Fruit fly (Drosophila melanogaster) whole organism, adult: ENCODE results near the gene RpS14b.

Experiments
- CG11617 ChIP-seq: fragments of 200-800 bp; sonication (Bioruptor generic); optimal IDR thresholded peaks from 2 replicates; lab custom pipeline; 2017; ENCODE audit warnings: mild to moderate bottlenecking, missing biosample characterization, missing genetic modification reagents, missing genetic modification characterization
- CG12768 ChIP-seq: fragments of 200-800 bp; sonication (Bioruptor generic); optimal IDR thresholded peaks from 2 replicates; lab custom pipeline; 2017; ENCODE audit warnings: missing biosample characterization, missing genetic modification characterization, mild to moderate bottlenecking, moderate library complexity, missing genetic modification reagents
- CG33017 ChIP-seq: fragments of 200-800 bp; sonication (Bioruptor generic); optimal IDR thresholded peaks from 2 replicates; lab custom pipeline; 2018; ENCODE audit warnings: missing biosample characterization, mild to moderate bottlenecking, missing genetic modification characterization, moderate library complexity
- CG5204 ChIP-seq: fragments of 200-800 bp; sonication (Bioruptor generic); optimal IDR thresholded peaks from 2 replicates; lab custom pipeline; 2016; ENCODE audit warnings: missing biosample characterization, missing genetic modification characterization
- CG7045 ChIP-seq: fragments of 200-800 bp; sonication (Bioruptor generic); optimal IDR thresholded peaks from 2 replicates; lab custom pipeline; 2017; ENCODE audit warnings: missing biosample characterization, mild to moderate bottlenecking, missing genetic modification characterization
- CG7101 ChIP-seq: fragments of 200-800 bp; sonication (Bioruptor generic); optimal IDR thresholded peaks from 2 replicates; lab custom pipeline; 2018; ENCODE audit warnings: missing biosample characterization, mild to moderate bottlenecking, missing genetic modification characterization, moderate library complexity
- Clk ChIP-seq: fragments of 200-800 bp; sonication (Bioruptor generic); optimal IDR thresholded peaks from 2 replicates; lab custom pipeline; 2017; ENCODE audit warnings: missing biosample characterization, missing genetic modification characterization
- Hr96 ChIP-seq: fragments of 200-800 bp; sonication (Bioruptor generic); optimal IDR thresholded peaks from 2 replicates; lab custom pipeline; 2016; ENCODE audit warnings: missing biosample characterization, missing genetic modification characterization
- Mnt ChIP-seq: fragments of 200-800 bp; sonication (Bioruptor generic); optimal IDR thresholded peaks from 2 replicates; lab custom pipeline; 2016; ENCODE audit warnings: missing biosample characterization, mild to moderate bottlenecking, missing genetic modification characterization
- bab1 ChIP-seq: fragments of 200-800 bp; sonication (Bioruptor generic); optimal IDR thresholded peaks from 3 replicates; lab custom pipeline; 2019; ENCODE audit warnings: missing biosample characterization, mild to moderate bottlenecking, missing genetic modification characterization, moderate library complexity
- cic ChIP-seq: fragments of 200-800 bp; sonication (Bioruptor generic); optimal IDR thresholded peaks from 2 replicates; lab custom pipeline; 2017; ENCODE audit warnings: missing biosample characterization, mild to moderate bottlenecking, missing genetic modification characterization, moderate library complexity
- kay ChIP-seq: fragments of 200-800 bp; sonication (Bioruptor generic); peaks from one replicate; lab custom pipeline; 2016; ENCODE audit warnings: missing biosample characterization, missing genetic modification characterization, borderline replicate concordance
- ovo ChIP-seq: fragments of 200-800 bp; sonication (Bioruptor generic); optimal IDR thresholded peaks from 2 replicates; lab custom pipeline; 2016; ENCODE audit warnings: missing biosample characterization, missing genetic modification characterization
- pad ChIP-seq: fragments of 200-800 bp; sonication (Bioruptor generic); optimal IDR thresholded peaks from 3 replicates; lab custom pipeline; 2017; ENCODE audit warnings: missing biosample characterization, missing genetic modification characterization, mild to moderate bottlenecking, moderate library complexity, missing genetic modification reagents

dm6 chrX:7911983-7912630 lies 22.6 kb upstream of the RpS14b start, which contains the start of gene snz:
- TF ChIP-seq bab1 (GFP tag; lab: Kevin White, UChicago) = peak; percentile 11
- peak; percentile 20 for TF ChIP-seq CG11617 (GFP tag; lab: Kevin White, UChicago)
- no peak for TF ChIP-seq Hr96 (GFP tag; lab: Kevin White, UChicago)
- TF ChIP-seq kay = no peak
- TF ChIP-seq CG7101 (tag; lab: Kevin White, UChicago) = peak; percentile 38
- TF ChIP-seq CG5204 (GFP tag; lab: Kevin White, UChicago) = no peak
- peak; percentile 50 for TF ChIP-seq ovo (GFP tag; lab: Kevin White, UChicago)
- TF ChIP-seq pad = no peak
- TF ChIP-seq CG12768 (GFP tag; lab: Kevin White, UChicago) = no peak
- peak; percentile 62 for TF ChIP-seq cic (GFP tag; lab: Kevin White, UChicago)
- no peak for TF ChIP-seq Clk
- peak; percentile 35 for TF ChIP-seq Mnt
- TF ChIP-seq CG33017 (tag; lab: Kevin White, UChicago) = no peak
- TF ChIP-seq CG7045 = no peak
